Fruit fly (Drosophila melanogaster) whole organism: Measurements from ENCODE around the gene miple1.

ENCODE experiments used
- CG8478 ChIP-seq: fragments of >200 bp; optimal IDR thresholded peaks from 2 replicates; lab custom pipeline; 2018; ENCODE audit warnings: inconsistent platforms
- Dll ChIP-seq: fragments of >200 bp; optimal IDR thresholded peaks from 2 replicates; lab custom pipeline; 2017
- EcR ChIP-seq, 2 experiments: fragments of >200 bp; optimal IDR thresholded peaks; 2 replicates each; lab custom pipeline; 2017; ENCODE audit warnings: missing biosample characterization in 2 of 2, missing genetic modification characterization in 2 of 2, missing genetic modification reagents in 2 of 2
- pan ChIP-seq: fragments of >200 bp; optimal IDR thresholded peaks from 2 replicates; lab custom pipeline; 2017
- psq ChIP-seq: fragments of >200 bp; optimal IDR thresholded peaks from 2 replicates; lab custom pipeline; 2017
- usp ChIP-seq: fragments of >200 bp; optimal IDR thresholded peaks from 2 replicates; lab custom pipeline; 2017; ENCODE audit warnings: missing biosample characterization, missing genetic modification characterization, mixed read lengths

miple1 gene

DNA sequence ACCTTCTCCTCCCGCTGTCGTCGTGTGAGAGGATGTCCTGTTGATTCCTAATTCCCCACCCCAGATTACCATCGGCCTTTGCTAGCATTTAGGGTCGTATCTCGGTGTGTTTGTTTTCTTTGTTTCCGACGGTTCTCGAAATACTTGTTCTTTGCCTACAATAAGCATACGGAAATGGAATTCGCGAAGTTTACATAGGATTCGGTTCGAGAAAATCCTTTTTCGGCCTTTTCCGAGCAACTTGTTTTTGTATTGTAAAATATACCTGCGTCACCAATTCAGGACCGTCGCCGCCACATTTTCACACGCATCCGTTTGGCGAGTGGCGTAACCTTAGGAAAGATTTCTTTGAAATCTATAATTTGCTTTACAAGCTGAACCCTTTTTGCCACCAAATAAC lies 31.4 kb downstream of the miple1 start:
- no peak for TF ChIP-seq psq
- TF ChIP-seq Dll (lab: Kevin White, UChicago) = no peak
- no peak for TF ChIP-seq pan (lab: Kevin White, UChicago)
- no peak for TF ChIP-seq EcR (GFP tag; optimal IDR thresholded peaks at IDR 0.05; lab: Kevin White, UChicago)
- no peak for TF ChIP-seq usp (GFP tag; lab: Kevin White, UChicago)
- no peak for TF ChIP-seq CG8478 (lab: Kevin White, UChicago)

DNA sequence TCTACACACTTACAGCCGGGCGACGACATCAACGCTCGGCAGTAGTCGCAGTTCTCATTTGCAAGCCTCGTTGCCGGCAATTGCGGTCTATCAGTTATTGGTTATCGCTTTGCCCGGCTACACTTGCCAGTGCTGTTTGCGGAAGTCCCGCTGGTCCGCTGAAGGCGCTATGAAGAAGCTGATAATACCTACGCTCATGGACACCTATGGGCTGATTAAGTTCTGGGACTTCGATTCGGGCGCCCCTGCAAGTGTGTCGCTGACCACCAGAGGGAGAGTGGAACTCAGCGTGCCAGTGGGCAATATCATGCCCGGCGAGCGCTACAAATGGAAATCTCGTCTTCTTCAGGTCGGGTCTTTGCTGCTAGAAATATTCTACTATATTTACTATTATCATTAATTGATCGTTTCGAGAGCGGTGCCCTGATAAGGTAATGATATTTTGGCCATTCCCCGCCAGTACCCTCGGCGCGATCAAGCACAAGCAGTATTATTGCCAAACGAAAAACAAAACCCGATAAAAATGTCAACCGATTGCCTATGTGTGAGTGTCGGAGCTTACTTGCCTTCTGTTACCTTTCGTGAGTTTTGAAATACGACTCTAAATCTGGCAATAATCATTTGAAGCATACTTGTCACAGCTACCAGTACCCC lies 33.0 kb downstream of the miple1 start:
- no peak for TF ChIP-seq pan (lab: Kevin White, UChicago)
- no peak for TF ChIP-seq EcR (GFP tag; optimal IDR thresholded peaks at IDR 0.05; lab: Kevin White, UChicago)
- no peak for TF ChIP-seq Dll (lab: Kevin White, UChicago)
- TF ChIP-seq usp (GFP tag; lab: Kevin White, UChicago) = no peak
- TF ChIP-seq psq = no peak
- TF ChIP-seq CG8478 (lab: Kevin White, UChicago) = no peak

DNA sequence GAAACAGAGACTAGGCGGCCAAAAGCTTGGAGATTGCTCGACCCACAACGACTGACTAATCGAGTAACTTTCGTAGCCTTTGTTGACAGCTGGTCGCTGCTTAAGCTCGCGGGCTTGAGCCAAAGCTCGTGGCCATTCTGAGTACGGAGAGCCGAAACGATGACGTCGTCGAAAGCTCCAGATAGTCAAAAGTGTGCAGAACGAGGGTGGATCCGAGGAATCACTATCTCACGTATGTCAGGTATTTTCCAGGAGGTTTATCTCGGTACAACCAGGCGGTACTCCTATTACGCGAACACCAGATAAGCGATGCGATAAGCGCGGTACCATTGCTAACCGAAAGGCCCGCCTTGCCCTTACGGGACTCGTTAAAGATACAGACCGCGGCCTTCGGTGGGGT lies 44.5 kb downstream of the miple1 start:
- no peak for TF ChIP-seq pan (lab: Kevin White, UChicago)
- no peak for TF ChIP-seq usp (GFP tag; lab: Kevin White, UChicago)
- TF ChIP-seq Dll (lab: Kevin White, UChicago) = no peak
- no peak for TF ChIP-seq psq
- no peak for TF ChIP-seq CG8478 (lab: Kevin White, UChicago)
- no peak for TF ChIP-seq EcR (GFP tag; optimal IDR thresholded peaks at IDR 0.05; lab: Kevin White, UChicago)

DNA sequence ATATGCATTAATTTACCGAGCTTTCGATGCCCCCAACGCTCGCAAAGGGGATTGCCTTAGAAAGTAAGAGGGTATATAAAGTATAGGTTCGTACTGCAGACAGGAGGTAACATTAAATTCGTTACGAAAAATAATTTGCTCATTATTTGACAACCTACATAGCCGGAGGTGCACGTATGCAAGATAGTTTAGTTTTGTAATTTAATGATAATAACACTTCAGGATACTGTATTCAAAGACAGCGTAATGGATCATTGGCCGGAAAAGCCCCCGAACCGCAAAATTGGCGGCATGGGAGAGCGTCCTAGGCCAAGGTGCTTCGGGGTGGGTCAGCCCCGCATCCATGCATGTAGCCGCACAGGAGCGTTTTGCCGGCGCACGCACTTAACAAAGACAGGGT lies 45.2 kb downstream of the miple1 start:
- TF ChIP-seq pan (lab: Kevin White, UChicago) = no peak

DNA sequence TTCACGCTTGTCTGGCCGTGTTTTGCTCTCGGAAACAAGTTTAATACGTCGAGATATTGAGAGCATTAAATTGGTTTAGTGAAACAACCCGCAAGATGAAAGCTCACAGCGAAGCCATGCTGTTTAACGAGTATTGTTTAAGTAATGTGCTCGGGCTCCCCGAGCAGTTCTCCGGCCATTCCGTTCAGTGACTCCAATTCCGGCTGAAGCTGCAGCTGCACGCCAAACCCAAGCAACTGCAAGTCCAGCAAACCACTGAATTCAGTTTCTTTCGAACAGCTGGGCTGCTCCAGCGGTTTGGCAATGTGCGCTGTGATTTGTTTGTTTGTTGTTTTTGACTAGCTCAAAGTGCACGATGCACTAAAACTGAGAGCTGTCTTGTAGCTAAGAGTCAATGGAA lies 48.0 kb downstream of the miple1 start:
- TF ChIP-seq pan (lab: Kevin White, UChicago) (no peak), usp (GFP tag; lab: Kevin White, UChicago) (no peak), CG8478 (lab: Kevin White, UChicago) (no peak), EcR (GFP tag; optimal IDR thresholded peaks at IDR 0.05; lab: Kevin White, UChicago) (no peak), Dll (lab: Kevin White, UChicago) (no peak), psq (no peak)

DNA sequence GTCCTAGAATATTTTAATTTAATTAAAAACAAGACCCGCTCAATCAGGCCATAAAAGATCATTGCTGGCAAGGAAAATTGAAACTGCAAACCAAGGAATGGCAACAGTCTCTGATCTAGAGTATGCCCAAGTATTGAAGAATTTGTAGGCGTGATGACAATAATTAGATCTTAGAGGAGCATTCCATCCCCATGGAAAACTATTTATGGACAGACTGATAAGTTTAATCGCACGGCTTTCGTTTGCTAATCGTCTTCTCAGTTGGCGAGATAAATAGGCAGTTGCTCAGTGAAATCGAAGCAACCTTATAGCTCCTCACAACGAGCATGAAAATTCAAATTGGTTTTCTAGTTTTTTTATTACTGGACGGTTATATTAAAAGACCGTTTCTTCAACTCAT lies 49.7 kb downstream of the miple1 start, which contains the start of gene ddbt:
Gene ddbt, plus strand, starts transcription at position 301 of the 400 bp plus-strand sequence.
- TF ChIP-seq Dll (lab: Kevin White, UChicago) (no peak), usp (GFP tag; lab: Kevin White, UChicago) (no peak), psq (no peak), pan (lab: Kevin White, UChicago) (no peak), CG8478 (lab: Kevin White, UChicago) (no peak), EcR (GFP tag; optimal IDR thresholded peaks at IDR 0.05; lab: Kevin White, UChicago) (no peak)

DNA sequence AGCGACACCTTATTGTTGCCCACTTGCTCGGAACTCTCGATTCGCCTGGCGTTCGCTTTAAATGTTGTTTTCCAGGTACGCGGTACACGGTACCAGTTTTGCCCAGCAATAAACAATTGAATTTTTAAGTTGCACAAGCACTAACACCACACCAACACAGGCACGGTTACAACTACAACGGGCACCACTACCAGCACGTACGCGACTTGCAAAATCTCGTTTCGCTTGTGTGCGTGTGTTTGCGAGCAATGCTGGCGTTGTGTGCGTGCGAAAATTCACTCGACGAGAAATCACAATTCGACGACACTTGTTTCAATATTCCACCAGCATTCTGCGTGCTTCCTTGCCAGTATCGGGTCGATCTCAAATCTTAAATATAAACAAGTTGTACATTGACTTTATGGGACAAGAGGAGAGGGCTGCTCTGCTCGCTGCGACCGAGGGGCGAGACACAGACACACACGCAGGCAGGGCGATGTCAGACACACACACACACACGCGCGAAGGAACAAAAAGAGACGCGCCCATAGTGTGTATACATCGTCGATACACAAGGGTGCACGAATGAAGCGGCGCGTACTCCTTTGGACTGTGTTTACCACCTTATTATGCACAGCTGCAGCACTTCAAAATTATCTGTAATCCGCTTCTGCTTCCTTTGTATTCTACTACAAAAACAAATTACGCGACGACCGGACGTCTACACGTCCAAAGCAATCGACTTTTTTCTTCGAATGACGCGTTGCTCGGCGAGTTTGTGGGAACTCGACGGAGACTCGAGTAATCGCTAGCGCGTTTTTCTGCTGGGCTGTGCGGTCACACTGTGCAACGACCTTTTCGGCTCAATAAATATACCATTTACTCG lies 52.3 kb downstream of the miple1 start, which contains the start of gene fwd:
Gene fwd, minus strand, starts transcription at position 740 of the 865 bp plus-strand sequence.
- TF ChIP-seq psq = no peak
- peak; percentile 88 for TF ChIP-seq CG8478 (lab: Kevin White, UChicago)
